Fruit fly (Drosophila melanogaster) whole organism, embryonic: ENCODE data around the gene CG3764.

ENCODE experiments used
- Bgb ChIP-seq: fragments of 200-800 bp; sonication (Bioruptor generic); IDR thresholded peaks from 2 replicates; pipeline ENCODE4 v1.3.6; 2022; ENCODE audit warnings: missing biosample characterization, missing genetic modification characterization; ENCODE audit not compliant: partially characterized antibody
- Blimp-1 ChIP-seq: fragments of 200-800 bp; sonication (Bioruptor generic); optimal IDR thresholded peaks from 3 replicates; lab custom pipeline; 2018; ENCODE audit warnings: missing biosample characterization, missing genetic modification characterization, mild to moderate bottlenecking, moderate library complexity, missing genetic modification reagents
- C15 ChIP-seq: fragments of 200-800 bp; sonication (Bioruptor generic); IDR thresholded peaks from 3 replicates; pipeline ENCODE4 v1.3.6; 2022; ENCODE audit warnings: missing biosample characterization, missing genetic modification characterization
- CG1024 ChIP-seq: fragments of 200-800 bp; sonication (Bioruptor generic); IDR thresholded peaks from 2 replicates; pipeline ENCODE4 v1.3.6; 2022; ENCODE audit warnings: missing biosample characterization, missing genetic modification characterization
- CG10462 ChIP-seq: fragments of 200-800 bp; sonication (Bioruptor generic); optimal IDR thresholded peaks from 2 replicates; lab custom pipeline; 2016; ENCODE audit warnings: missing biosample characterization, missing genetic modification characterization
- CG11085 ChIP-seq: fragments of 200-800 bp; sonication (Bioruptor generic); IDR thresholded peaks from 2 replicates; pipeline ENCODE4 v1.3.6; 2022; ENCODE audit warnings: missing biosample characterization, missing genetic modification characterization
- CG15011 ChIP-seq: fragments of 200-800 bp; sonication (Bioruptor generic); optimal IDR thresholded peaks from 3 replicates; lab custom pipeline; 2018; ENCODE audit warnings: missing biosample characterization, mild to moderate bottlenecking, missing genetic modification characterization
- CG18599 ChIP-seq: fragments of 200-800 bp; sonication (Bioruptor generic); optimal IDR thresholded peaks from 3 replicates; lab custom pipeline; 2017; ENCODE audit warnings: missing biosample characterization, missing genetic modification characterization, mild to moderate bottlenecking, moderate library complexity, missing genetic modification reagents
- CG18764 ChIP-seq: fragments of 200-800 bp; sonication (Bioruptor generic); optimal IDR thresholded peaks from 3 replicates; lab custom pipeline; 2016; ENCODE audit warnings: missing biosample characterization, missing genetic modification characterization
- CG2889 ChIP-seq: fragments of 200-800 bp; sonication (Bioruptor generic); IDR thresholded peaks from 3 replicates; pipeline ENCODE4 v1.3.6; 2022; ENCODE audit warnings: missing biosample characterization, missing genetic modification characterization
- CG3995 ChIP-seq: fragments of 200-800 bp; sonication (Bioruptor generic); optimal IDR thresholded peaks from 3 replicates; lab custom pipeline; 2016; ENCODE audit warnings: missing biosample characterization, missing genetic modification characterization
- CG42726 ChIP-seq: fragments of 200-800 bp; sonication (Bioruptor generic); IDR thresholded peaks from 2 replicates; pipeline ENCODE4 v1.3.6; 2022; ENCODE audit warnings: missing biosample characterization, missing genetic modification characterization; ENCODE audit not compliant: partially characterized antibody
- CG4854 ChIP-seq: fragments of 200-800 bp; sonication (Bioruptor generic); optimal IDR thresholded peaks from 2 replicates; lab custom pipeline; 2016; ENCODE audit warnings: missing biosample characterization, missing genetic modification characterization, inconsistent platforms
- CG5953 ChIP-seq: fragments of 200-800 bp; sonication (Bioruptor generic); IDR thresholded peaks from 2 replicates; pipeline ENCODE4 v1.3.6; 2022; ENCODE audit warnings: missing biosample characterization, missing genetic modification characterization
- CG6175 ChIP-seq: fragments of 200-800 bp; sonication (Bioruptor generic); IDR thresholded peaks from 3 replicates; pipeline ENCODE4 v1.3.6; 2022; ENCODE audit warnings: missing biosample characterization, missing genetic modification characterization
- CG6254 ChIP-seq: fragments of 200-800 bp; sonication (Bioruptor generic); optimal IDR thresholded peaks from 3 replicates; lab custom pipeline; 2017; ENCODE audit warnings: mild to moderate bottlenecking, missing biosample characterization, missing genetic modification reagents, missing genetic modification characterization
- CG6854 ChIP-seq: fragments of 200-800 bp; sonication (Bioruptor generic); optimal IDR thresholded peaks from 3 replicates; lab custom pipeline; 2017; ENCODE audit warnings: missing biosample characterization, mild to moderate bottlenecking, missing genetic modification characterization
- CG8388 ChIP-seq: fragments of 200-800 bp; sonication (Bioruptor generic); optimal IDR thresholded peaks from 2 replicates; lab custom pipeline; 2019; ENCODE audit warnings: missing biosample characterization, mild to moderate bottlenecking, missing genetic modification characterization, moderate library complexity
- CkIIα-i1 ChIP-seq: fragments of 200-800 bp; sonication (Bioruptor generic); IDR thresholded peaks from 2 replicates; pipeline ENCODE4 v1.3.6; 2022; ENCODE audit warnings: missing biosample characterization, missing genetic modification characterization
- CrebB ChIP-seq: fragments of 200-800 bp; sonication (Bioruptor generic); optimal IDR thresholded peaks from 3 replicates; lab custom pipeline; 2018; ENCODE audit warnings: missing biosample characterization, mild to moderate bottlenecking, missing genetic modification characterization
- Deaf1 ChIP-seq: fragments of 200-800 bp; optimal IDR thresholded peaks from 3 replicates; lab custom pipeline; 2019; ENCODE audit warnings: missing biosample characterization, mild to moderate bottlenecking, missing genetic modification characterization, moderate library complexity
- E2f2 ChIP-seq: fragments of 200-800 bp; sonication (Bioruptor generic); IDR thresholded peaks from 2 replicates; pipeline ENCODE4 v1.3.6; 2022; ENCODE audit warnings: missing biosample characterization, missing genetic modification characterization
- HmgZ ChIP-seq: fragments of 200-800 bp; sonication (Bioruptor generic); optimal IDR thresholded peaks from 2 replicates; lab custom pipeline; 2018; ENCODE audit warnings: missing biosample characterization, mild to moderate bottlenecking, missing genetic modification characterization
- Hr51 ChIP-seq, 2 experiments: fragments of 200-800 bp; sonication (Bioruptor generic); optimal IDR thresholded peaks; 2 replicates in 1 of 2; 3 replicates in 1 of 2; lab custom pipeline; 2016 to 2018; ENCODE audit warnings: missing biosample characterization in 2 of 2, missing genetic modification characterization in 2 of 2, mild to moderate bottlenecking in 1 of 2, moderate library complexity in 1 of 2
- Hsf ChIP-seq: fragments of 200-800 bp; sonication (Bioruptor generic); optimal IDR thresholded peaks from 3 replicates; lab custom pipeline; 2016; ENCODE audit warnings: missing biosample characterization, missing genetic modification characterization
- Myb ChIP-seq: fragments of 200-800 bp; sonication (Bioruptor generic); optimal IDR thresholded peaks from 2 replicates; lab custom pipeline; 2016; ENCODE audit warnings: missing biosample characterization, missing genetic modification characterization
- Ssrp ChIP-seq: fragments of 200-800 bp; sonication (Bioruptor generic); optimal IDR thresholded peaks from 2 replicates; lab custom pipeline; 2018; ENCODE audit warnings: missing biosample characterization, mild to moderate bottlenecking, missing genetic modification characterization, moderate library complexity
- amos ChIP-seq: fragments of 200-800 bp; sonication (Bioruptor generic); IDR thresholded peaks from 2 replicates; pipeline ENCODE4 v1.3.6; 2022; ENCODE audit warnings: missing biosample characterization, missing genetic modification characterization; ENCODE audit not compliant: partially characterized antibody
- aop ChIP-seq: fragments of 200-800 bp; sonication (Bioruptor generic); IDR thresholded peaks from 2 replicates; pipeline ENCODE4 v1.3.6; 2022; ENCODE audit warnings: missing biosample characterization, missing genetic modification characterization
- bab2 ChIP-seq: fragments of 200-800 bp; sonication (Bioruptor generic); optimal IDR thresholded peaks from 2 replicates; lab custom pipeline; 2016; ENCODE audit warnings: missing biosample characterization, missing genetic modification characterization
- chinmo ChIP-seq: fragments of 200-800 bp; sonication (Bioruptor generic); IDR thresholded peaks from 4 replicates; pipeline ENCODE4 v1.3.6; 2022; ENCODE audit warnings: missing biosample characterization, missing genetic modification characterization; ENCODE audit not compliant: partially characterized antibody
- crol ChIP-seq: fragments of 200-800 bp; sonication (Bioruptor generic); IDR thresholded peaks from 2 replicates; pipeline ENCODE4 v1.3.6; 2022; ENCODE audit warnings: missing biosample characterization, missing genetic modification characterization
- dpn ChIP-seq, 2 experiments: fragments of 200-800 bp; sonication (Bioruptor generic); optimal IDR thresholded peaks; 3 replicates each; lab custom pipeline; 2016; ENCODE audit warnings: missing biosample characterization in 2 of 2, missing genetic modification characterization in 2 of 2
- gro ChIP-seq: fragments of 200-800 bp; sonication (Bioruptor generic); optimal IDR thresholded peaks from 2 replicates; lab custom pipeline; 2016; ENCODE audit warnings: missing biosample characterization, missing genetic modification characterization
- jigr1 ChIP-seq: fragments of 200-800 bp; sonication (Bioruptor generic); IDR thresholded peaks from 3 replicates; pipeline ENCODE4 v1.3.6; 2022; ENCODE audit warnings: missing biosample characterization, missing genetic modification characterization
- kah ChIP-seq: fragments of 200-800 bp; sonication (Bioruptor generic); optimal IDR thresholded peaks from 2 replicates; lab custom pipeline; 2018; ENCODE audit warnings: missing biosample characterization, mild to moderate bottlenecking, missing genetic modification characterization
- kni ChIP-seq: fragments of 200-800 bp; sonication (Bioruptor generic); optimal IDR thresholded peaks from 3 replicates; lab custom pipeline; 2017; ENCODE audit warnings: mild to moderate bottlenecking, missing biosample characterization, missing genetic modification reagents, missing genetic modification characterization
- lbe ChIP-seq: fragments of 200-800 bp; sonication (Bioruptor generic); optimal IDR thresholded peaks from 2 replicates; lab custom pipeline; 2016; ENCODE audit warnings: missing biosample characterization, mild to moderate bottlenecking, missing genetic modification characterization
- p53 ChIP-seq: fragments of 200-800 bp; sonication (Bioruptor generic); optimal IDR thresholded peaks from 2 replicates; lab custom pipeline; 2016; ENCODE audit warnings: missing biosample characterization, missing genetic modification characterization
- phol ChIP-seq: fragments of 200-800 bp; sonication (Bioruptor generic); optimal IDR thresholded peaks from 3 replicates; lab custom pipeline; 2018; ENCODE audit warnings: missing biosample characterization, mild to moderate bottlenecking, missing genetic modification characterization, moderate library complexity
- salm ChIP-seq: fragments of 200-800 bp; sonication (Bioruptor generic); optimal IDR thresholded peaks from 2 replicates; lab custom pipeline; 2018; ENCODE audit warnings: missing biosample characterization, mild to moderate bottlenecking, missing genetic modification characterization
- scrt ChIP-seq: fragments of 200-800 bp; sonication (Bioruptor generic); optimal IDR thresholded peaks from 2 replicates; lab custom pipeline; 2018; ENCODE audit warnings: missing biosample characterization, mild to moderate bottlenecking, missing genetic modification characterization, moderate library complexity
- sens ChIP-seq: fragments of 200-800 bp; sonication (Bioruptor generic); peaks from one replicate; lab custom pipeline; 2016; ENCODE audit warnings: missing biosample characterization, missing genetic modification characterization
- slbo ChIP-seq: fragments of 200-800 bp; sonication (Bioruptor generic); IDR thresholded peaks from 2 replicates; pipeline ENCODE4 v1.3.6; 2022; ENCODE audit warnings: missing biosample characterization, missing genetic modification characterization
- so ChIP-seq: fragments of 200-800 bp; sonication (Bioruptor generic); IDR thresholded peaks from 3 replicates; pipeline ENCODE4 v1.3.6; 2022; ENCODE audit warnings: missing biosample characterization, missing genetic modification characterization
- sr ChIP-seq: fragments of 200-800 bp; sonication (Bioruptor generic); IDR thresholded peaks from 3 replicates; pipeline ENCODE4 v1.3.6; 2022; ENCODE audit warnings: missing biosample characterization, missing genetic modification characterization
- trh ChIP-seq: fragments of 200-800 bp; sonication (Bioruptor generic); optimal IDR thresholded peaks from 2 replicates; lab custom pipeline; 2016; ENCODE audit warnings: missing biosample characterization, missing genetic modification characterization
- tup ChIP-seq: fragments of 200-800 bp; sonication (Bioruptor generic); optimal IDR thresholded peaks from 2 replicates; lab custom pipeline; 2016; ENCODE audit warnings: missing biosample characterization, mild to moderate bottlenecking, missing genetic modification characterization, moderate library complexity
- z ChIP-seq: fragments of 200-800 bp; sonication (Bioruptor generic); IDR thresholded peaks from 3 replicates; pipeline ENCODE4 v1.3.6; 2022; ENCODE audit warnings: missing biosample characterization, missing genetic modification characterization

Gene CG3764

dm6 chr3L:17047811-17048239 lies 35.5 kb upstream of the CG3764 start (continued):
- TF ChIP-seq CG6254 (GFP tag; lab: Kevin White, UChicago) = peak; percentile 44
- TF ChIP-seq z = no peak
- peak; percentile 62 for TF ChIP-seq scrt (GFP tag; lab: Kevin White, UChicago)
- TF ChIP-seq CkIIα-i1 (GFP tag; lab: Robert Waterston, UW) = no peak
- TF ChIP-seq phol (tag; lab: Kevin White, UChicago) = no peak
- no peak for TF ChIP-seq CG1024 (GFP tag; lab: Robert Waterston, UW)
- no peak for TF ChIP-seq CG2889
- TF ChIP-seq CG10462 = no peak
- no peak for TF ChIP-seq CG18764
- no peak for TF ChIP-seq lbe (GFP tag; lab: Kevin White, UChicago)
- no peak for TF ChIP-seq Myb (GFP tag; lab: Kevin White, UChicago)
- peak; percentile 20 for TF ChIP-seq Deaf1 (tag; lab: Kevin White, UChicago)
- TF ChIP-seq CG4854 (GFP tag; lab: Kevin White, UChicago) = no peak
- TF ChIP-seq C15 = no peak
- TF ChIP-seq CG3995 = no peak
- peak; percentile 67 for TF ChIP-seq sens
- no peak for TF ChIP-seq bab2 (GFP tag; lab: Kevin White, UChicago)
- TF ChIP-seq trh (GFP tag; lab: Kevin White, UChicago) = no peak
- no peak for TF ChIP-seq amos (GFP tag; lab: Robert Waterston, UW)
- TF ChIP-seq CG42726 (GFP tag; lab: Robert Waterston, UW) = no peak
- no peak for TF ChIP-seq Ssrp (tag; lab: Kevin White, UChicago)
- no peak for TF ChIP-seq tup (GFP tag; lab: Kevin White, UChicago)
- TF ChIP-seq Hr51 (GFP tag; optimal IDR thresholded peaks at IDR 0.05; lab: Kevin White, UChicago) = no peak
- TF ChIP-seq CG15011 (GFP tag; lab: Kevin White, UChicago) = no peak
- TF ChIP-seq Blimp-1 (GFP tag; lab: Kevin White, UChicago) = peak; percentile 60

DNA sequence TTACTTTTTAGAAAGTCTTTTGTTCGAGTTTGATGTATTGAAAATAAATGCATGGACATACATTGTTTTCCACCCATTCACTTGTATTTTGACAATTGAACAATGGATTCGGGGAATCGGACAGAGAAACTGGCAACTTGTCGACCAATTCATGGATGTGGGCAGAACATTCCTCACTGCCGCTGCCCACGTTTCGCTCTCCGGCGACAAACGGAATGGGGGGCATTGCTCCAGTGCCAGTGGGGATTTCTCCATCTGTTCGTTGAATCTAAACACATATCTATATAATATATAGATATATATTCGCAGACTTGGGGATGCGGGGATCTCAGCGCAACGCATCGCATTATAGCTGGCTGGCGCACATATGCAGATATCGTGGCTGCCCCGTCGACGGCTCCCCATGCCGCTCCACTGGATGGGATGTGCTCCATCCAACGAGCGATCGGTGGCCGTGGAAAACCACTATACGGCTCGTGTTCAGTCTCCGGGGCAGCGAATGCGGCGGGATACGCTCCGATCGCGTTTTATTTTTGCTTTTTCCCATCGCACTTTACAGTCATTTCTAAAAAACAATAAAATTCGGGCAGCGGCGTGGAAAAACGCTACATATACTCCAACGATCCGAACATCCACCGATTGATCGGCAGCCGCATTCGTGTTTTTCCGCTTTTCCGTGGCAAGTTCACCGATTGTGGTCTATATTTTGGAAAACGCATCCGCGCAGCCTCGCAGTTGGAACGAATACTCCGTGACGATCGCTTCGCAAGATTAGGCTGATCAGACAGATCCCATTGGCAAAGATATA lies 33.3 kb upstream of the CG3764 start, which contains the start of gene TpnC73F:
Gene TpnC73F, plus strand, starts transcription at position 633 of the 808 bp plus-strand sequence.
- TF ChIP-seq chinmo (GFP tag; lab: Robert Waterston, UW) (0 out of 4 replicates have a peak, but pooled peaks have one; percentile 42), CG8388 (GFP tag; lab: Kevin White, UChicago) (no peak), jigr1 (GFP tag; lab: Robert Waterston, UW) (no peak), crol (peak; percentile 59; the same call in 1 of the 2 replicates), Hsf (GFP tag; lab: Kevin White, UChicago) (no peak), p53 (GFP tag; lab: Kevin White, UChicago) (no peak), CG6854 (GFP tag; lab: Kevin White, UChicago) (no peak), dpn (GFP tag; optimal IDR thresholded peaks at IDR 0.05; lab: Kevin White, UChicago) (no peak), kah (GFP tag; lab: Kevin White, UChicago) (peak; percentile 51), E2f2 (GFP tag; lab: Robert Waterston, UW) (no peak), kni (GFP tag; lab: Kevin White, UChicago) (no peak), CG18599 (GFP tag; lab: Kevin White, UChicago) (no peak), z (0 out of 3 replicates have a peak, but pooled peaks have one; percentile 35), CG5953 (GFP tag; lab: Robert Waterston, UW) (no peak), salm (tag; lab: Kevin White, UChicago) (no peak), CrebB (tag; lab: Kevin White, UChicago) (no peak), aop (GFP tag; lab: Robert Waterston, UW) (no peak), sr (GFP tag; lab: Robert Waterston, UW) (peak; percentile 98), CG11085 (GFP tag; lab: Robert Waterston, UW) (no peak), HmgZ (no peak), gro (GFP tag; lab: Kevin White, UChicago) (no peak), Bgb (GFP tag; lab: Robert Waterston, UW) (0 out of 2 replicates have a peak, but pooled peaks have one; percentile 22), so (GFP tag; lab: Robert Waterston, UW) (peak; percentile 67; the same call in 1 of the 3 replicates), CG6175 (GFP tag; lab: Robert Waterston, UW) (peak; percentile 59; the same call in 1 of the 3 replicates), slbo (GFP tag; lab: Robert Waterston, UW) (no peak)
